Fruit fly (Drosophila melanogaster) whole organism, prepupa: ENCODE results near the gene Usp8.

ENCODE experiments used
- Blimp-1 ChIP-seq: fragments of 200-800 bp; sonication (Bioruptor generic); optimal IDR thresholded peaks from 3 replicates; lab custom pipeline; 2017; ENCODE audit warnings: missing biosample characterization, missing genetic modification characterization, mild to moderate bottlenecking, moderate library complexity, missing genetic modification reagents
- CG10669 ChIP-seq: fragments of 200-800 bp; sonication (Bioruptor generic); optimal IDR thresholded peaks from 3 replicates; lab custom pipeline; 2018; ENCODE audit warnings: missing biosample characterization, mild to moderate bottlenecking, missing genetic modification characterization, moderate library complexity
- CG11902 ChIP-seq: fragments of 200-800 bp; sonication (Bioruptor generic); optimal IDR thresholded peaks from 3 replicates; lab custom pipeline; 2016; ENCODE audit warnings: missing biosample characterization, missing genetic modification characterization
- CG15336 ChIP-seq: fragments of 200-800 bp; sonication (Bioruptor generic); IDR thresholded peaks from 2 replicates; pipeline ENCODE4 v1.3.6; 2022; ENCODE audit warnings: missing biosample characterization, missing genetic modification characterization
- CG16779 ChIP-seq: fragments of 200-800 bp; sonication (Bioruptor generic); optimal IDR thresholded peaks from 3 replicates; lab custom pipeline; 2017; ENCODE audit warnings: missing biosample characterization, mild to moderate bottlenecking, missing genetic modification characterization
- CG3032 ChIP-seq: fragments of 200-800 bp; optimal IDR thresholded peaks from 2 replicates; lab custom pipeline; 2019; ENCODE audit warnings: missing biosample characterization, mild to moderate bottlenecking, missing genetic modification characterization, moderate library complexity
- CG31627 ChIP-seq: fragments of 200-800 bp; sonication (Bioruptor generic); optimal IDR thresholded peaks from 3 replicates; lab custom pipeline; 2016; ENCODE audit warnings: missing biosample characterization, missing genetic modification characterization
- CG34406 ChIP-seq: fragments of 200-800 bp; sonication (Bioruptor generic); optimal IDR thresholded peaks from 3 replicates; lab custom pipeline; 2016; ENCODE audit warnings: missing biosample characterization, missing genetic modification characterization
- CG3919 ChIP-seq: fragments of 200-800 bp; sonication (Bioruptor generic); optimal IDR thresholded peaks from 3 replicates; lab custom pipeline; 2016; ENCODE audit warnings: missing biosample characterization, missing genetic modification characterization
- CG4318 ChIP-seq: fragments of 200-800 bp; sonication (Bioruptor generic); optimal IDR thresholded peaks from 3 replicates; lab custom pipeline; 2017; ENCODE audit warnings: missing biosample characterization, mild to moderate bottlenecking, missing genetic modification characterization
- CG6808 ChIP-seq: fragments of 200-800 bp; sonication (Bioruptor generic); optimal IDR thresholded peaks from 3 replicates; lab custom pipeline; 2017; ENCODE audit warnings: missing biosample characterization, missing genetic modification characterization, mild to moderate bottlenecking, moderate library complexity, missing genetic modification reagents
- CG6854 ChIP-seq: fragments of 200-800 bp; sonication (Bioruptor generic); optimal IDR thresholded peaks from 2 replicates; lab custom pipeline; 2017; ENCODE audit warnings: missing biosample characterization, mild to moderate bottlenecking, missing genetic modification characterization
- CG8632 ChIP-seq: fragments of 200-800 bp; sonication (Bioruptor generic); optimal IDR thresholded peaks from 3 replicates; lab custom pipeline; 2016; ENCODE audit warnings: missing biosample characterization, missing genetic modification characterization
- CG9139 ChIP-seq: fragments of 200-800 bp; sonication (Bioruptor generic); optimal IDR thresholded peaks from 3 replicates; lab custom pipeline; 2017; ENCODE audit warnings: missing biosample characterization, mild to moderate bottlenecking, missing genetic modification characterization
- Eip78C ChIP-seq: fragments of 200-800 bp; sonication (Bioruptor generic); peaks from one replicate; lab custom pipeline; 2016; ENCODE audit warnings: missing biosample characterization, missing genetic modification characterization
- Eip93F ChIP-seq: fragments of 200-800 bp; sonication (Bioruptor generic); optimal IDR thresholded peaks from 2 replicates; lab custom pipeline; 2016; ENCODE audit warnings: missing biosample characterization, mild to moderate bottlenecking, missing genetic modification characterization
- Ets96B ChIP-seq: fragments of 200-800 bp; optimal IDR thresholded peaks from 2 replicates; lab custom pipeline; 2019; ENCODE audit warnings: missing biosample characterization, mild to moderate bottlenecking, missing genetic modification characterization, moderate library complexity
- Gug ChIP-seq: fragments of 200-800 bp; sonication (Bioruptor generic); IDR thresholded peaks from 2 replicates; pipeline ENCODE4 v1.3.6; 2022; ENCODE audit warnings: missing biosample characterization, missing genetic modification characterization
- Hr38 ChIP-seq: sonication (Bioruptor generic); optimal IDR thresholded peaks from 2 replicates; lab custom pipeline; 2016; ENCODE audit warnings: missing biosample characterization, missing genetic modification characterization
- Hr39 ChIP-seq: fragments of 200-800 bp; sonication (Bioruptor generic); optimal IDR thresholded peaks from 2 replicates; lab custom pipeline; 2016; ENCODE audit warnings: missing biosample characterization, missing genetic modification characterization
- Smox ChIP-seq: fragments of 200-800 bp; sonication (Bioruptor generic); optimal IDR thresholded peaks from 3 replicates; lab custom pipeline; 2016; ENCODE audit warnings: missing biosample characterization, missing genetic modification characterization
- Sox102F ChIP-seq: fragments of 200-800 bp; sonication (Bioruptor generic); optimal IDR thresholded peaks from 2 replicates; lab custom pipeline; 2016; ENCODE audit warnings: missing biosample characterization, mild to moderate bottlenecking, missing genetic modification characterization
- Sox14 ChIP-seq: fragments of 200-800 bp; sonication (Bioruptor generic); optimal IDR thresholded peaks from 3 replicates; lab custom pipeline; 2016; ENCODE audit warnings: missing biosample characterization, missing genetic modification characterization
- acj6 ChIP-seq: fragments of 200-800 bp; sonication (Bioruptor generic); optimal IDR thresholded peaks from 3 replicates; lab custom pipeline; 2016; ENCODE audit warnings: missing biosample characterization, missing genetic modification characterization
- cyc ChIP-seq: fragments of 200-800 bp; sonication (Bioruptor generic); optimal IDR thresholded peaks from 3 replicates; lab custom pipeline; 2016; ENCODE audit warnings: missing biosample characterization, missing genetic modification characterization
- dac ChIP-seq: fragments of 200-800 bp; sonication (Bioruptor generic); optimal IDR thresholded peaks from 2 replicates; lab custom pipeline; 2017; ENCODE audit warnings: missing biosample characterization, mild to moderate bottlenecking, missing genetic modification characterization
- eg ChIP-seq: fragments of 200-800 bp; sonication (Bioruptor generic); IDR thresholded peaks from 3 replicates; pipeline ENCODE4 v1.3.6; 2022; ENCODE audit warnings: missing biosample characterization, missing genetic modification characterization
- esn ChIP-seq: fragments of 200-800 bp; sonication (Bioruptor generic); optimal IDR thresholded peaks from 2 replicates; lab custom pipeline; 2016; ENCODE audit warnings: missing biosample characterization, mild to moderate bottlenecking, missing genetic modification characterization, moderate library complexity
- fd85E ChIP-seq: fragments of 200-800 bp; sonication (Bioruptor generic); optimal IDR thresholded peaks from 3 replicates; lab custom pipeline; 2016; ENCODE audit warnings: missing biosample characterization, missing genetic modification characterization
- fkh ChIP-seq: fragments of 200-800 bp; sonication (Bioruptor generic); optimal IDR thresholded peaks from 3 replicates; lab custom pipeline; 2017; ENCODE audit warnings: missing biosample characterization, mild to moderate bottlenecking, missing genetic modification characterization, moderate library complexity
- lz ChIP-seq: fragments of 200-800 bp; sonication (Bioruptor generic); optimal IDR thresholded peaks from 3 replicates; lab custom pipeline; 2016; ENCODE audit warnings: missing biosample characterization, missing genetic modification characterization
- spab ChIP-seq: fragments of 200-800 bp; sonication (Bioruptor generic); optimal IDR thresholded peaks from 2 replicates; lab custom pipeline; 2017; ENCODE audit warnings: missing biosample characterization, mild to moderate bottlenecking, missing genetic modification characterization, missing genetic modification reagents
- ss ChIP-seq, 2 experiments: fragments of 200-800 bp; sonication (Bioruptor generic); optimal IDR thresholded peaks; 2 replicates in 1 of 2; 3 replicates in 1 of 2; lab custom pipeline; 2017 to 2018; ENCODE audit warnings: mild to moderate bottlenecking in 2 of 2, missing biosample characterization in 2 of 2, missing genetic modification characterization in 2 of 2, moderate library complexity in 1 of 2
- svp ChIP-seq: fragments of 200-800 bp; sonication (Bioruptor generic); peaks from one replicate; lab custom pipeline; 2016; ENCODE audit warnings: missing biosample characterization, missing genetic modification characterization
- topi ChIP-seq: fragments of 200-800 bp; sonication (Bioruptor generic); optimal IDR thresholded peaks from 3 replicates; lab custom pipeline; 2016; ENCODE audit warnings: missing biosample characterization, missing genetic modification characterization
- vri ChIP-seq: fragments of 200-800 bp; sonication (Bioruptor generic); optimal IDR thresholded peaks from 3 replicates; lab custom pipeline; 2016; ENCODE audit warnings: missing biosample characterization, mild to moderate bottlenecking, missing genetic modification characterization

Usp8 gene

dm6 chr3R:21152856-21153278 is 18.8 kb downstream of the Usp8 start (continued):
- TF ChIP-seq ss (GFP tag; optimal IDR thresholded peaks at IDR 0.05; lab: Kevin White, UChicago) (peak; percentile 84 to 96), Gug (GFP tag; lab: Robert Waterston, UW) (no peak), Ets96B (tag; lab: Kevin White, UChicago) (peak; percentile 76), Blimp-1 (GFP tag; lab: Kevin White, UChicago) (peak; percentile 76), CG10669 (GFP tag; lab: Kevin White, UChicago) (peak; percentile 76), eg (GFP tag; lab: Robert Waterston, UW) (peak; percentile 95), dac (GFP tag; lab: Kevin White, UChicago) (peak; percentile 69), lz (no peak), fkh (GFP tag; lab: Kevin White, UChicago) (no peak), Hr38 (GFP tag; lab: Kevin White, UChicago) (no peak), Smox (GFP tag; lab: Kevin White, UChicago) (peak; percentile 45), Eip78C (GFP tag; lab: Kevin White, UChicago) (peak; percentile 91), topi (peak; percentile 67), Sox102F (GFP tag; lab: Kevin White, UChicago) (peak; percentile 87), CG3919 (GFP tag; lab: Kevin White, UChicago) (peak; percentile 77), spab (peak; percentile 56)

- no peak for TF ChIP-seq Hr39 (GFP tag; lab: Kevin White, UChicago)
- TF ChIP-seq CG34406 (GFP tag; lab: Kevin White, UChicago), result no peak
- no peak for TF ChIP-seq esn (GFP tag; lab: Kevin White, UChicago)
- no peak for TF ChIP-seq CG11902
- no peak for TF ChIP-seq cyc
- no peak for TF ChIP-seq acj6 (GFP tag; lab: Kevin White, UChicago)
- 0 out of 3 replicates have a peak, but pooled peaks have one; percentile 32 for TF ChIP-seq eg (GFP tag; lab: Robert Waterston, UW)
- TF ChIP-seq Eip78C (GFP tag; lab: Kevin White, UChicago), result peak; percentile 72
- TF ChIP-seq CG6808 (GFP tag; lab: Kevin White, UChicago), result no peak
Measured at dm6 chr3R:21154130-21154529, 20.1 kb downstream of the Usp8 start.

- TF ChIP-seq CG31627 (GFP tag; lab: Kevin White, UChicago) (peak; percentile 26), CG8632 (peak; percentile 6), CG15336 (GFP tag; lab: Robert Waterston, UW) (no peak), lz (peak; percentile 3), fd85E (GFP tag; lab: Kevin White, UChicago) (no peak), svp (GFP tag; lab: Kevin White, UChicago) (peak; percentile 74), Sox102F (GFP tag; lab: Kevin White, UChicago) (no peak)
Measured at dm6 chr3R:21155931-21156488, 21.9 kb downstream of the Usp8 start.

- no peak for TF ChIP-seq CG3032 (tag; lab: Kevin White, UChicago)
- no peak for TF ChIP-seq CG4318 (GFP tag; lab: Kevin White, UChicago)
- peak; percentile 4 for TF ChIP-seq CG16779 (tag; lab: Kevin White, UChicago)
- peak; percentile 43 for TF ChIP-seq Eip93F
- peak; percentile 76 for TF ChIP-seq vri (GFP tag; lab: Kevin White, UChicago)
- peak; percentile 17 for TF ChIP-seq CG9139 (GFP tag; lab: Kevin White, UChicago)
- TF ChIP-seq Gug (GFP tag; lab: Robert Waterston, UW), result no peak
- peak; percentile 43 for TF ChIP-seq Sox14 (GFP tag; lab: Kevin White, UChicago)
- peak; percentile 60 for TF ChIP-seq Eip78C (GFP tag; lab: Kevin White, UChicago)
- peak; percentile 14 for TF ChIP-seq CG6854 (GFP tag; lab: Kevin White, UChicago)
- TF ChIP-seq fkh (GFP tag; lab: Kevin White, UChicago), result peak; percentile 55
Measured at dm6 chr3R:21156572-21157480, 22.8 kb downstream of the Usp8 start.
